Fruit fly (Drosophila melanogaster) whole organism, larva: ENCODE data around the gene CG6700.

Source experiments
- noc ChIP-seq: fragments of 200-800 bp; sonication (Bioruptor generic); optimal IDR thresholded peaks from 3 replicates; lab custom pipeline; 2019; ENCODE audit warnings: missing biosample characterization, mild to moderate bottlenecking, missing genetic modification characterization, moderate library complexity

Gene CG6700

DNA sequence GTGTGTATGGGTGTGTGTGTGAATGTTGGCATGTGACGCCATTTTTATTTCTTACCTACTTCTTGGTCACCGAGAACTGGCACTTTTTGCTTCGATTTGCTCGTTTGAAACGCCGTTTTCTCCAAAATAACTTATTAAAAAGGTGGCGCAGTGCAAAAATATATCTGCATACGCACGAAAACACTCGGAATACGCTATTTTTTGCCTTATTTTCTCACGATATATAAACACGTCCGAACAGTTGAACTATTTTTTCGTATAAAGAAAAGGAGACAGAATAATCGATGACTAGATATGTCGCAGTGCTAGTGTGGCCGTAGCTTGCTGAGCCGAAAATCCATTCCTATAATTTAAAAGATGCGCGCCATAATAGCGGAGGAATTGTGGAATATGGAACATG is at the start of gene CG6700:
TSS of gene CG6700 (minus strand) at position 272 of the 400 bp plus-strand sequence.
- no peak for TF ChIP-seq noc (tag; lab: Kevin White, UChicago)

DNA sequence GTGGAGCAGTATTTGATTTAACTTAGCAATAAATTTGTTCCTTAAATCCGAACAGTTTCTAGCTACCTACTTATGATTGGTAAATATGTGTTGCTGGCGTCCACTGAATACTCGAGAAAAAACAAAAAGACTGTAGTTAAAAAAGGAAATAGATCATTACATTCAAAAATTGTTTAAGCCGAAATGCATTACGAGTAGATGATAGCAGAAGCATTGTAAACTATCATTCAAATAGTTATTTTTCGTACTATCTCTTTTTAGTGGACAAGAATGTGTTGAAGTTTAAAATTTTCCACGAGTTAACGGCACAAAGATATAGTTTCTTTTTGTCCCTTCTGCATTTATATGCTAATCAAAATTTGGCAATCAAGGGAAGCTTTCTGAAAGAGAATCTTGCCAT is 46.4 kb upstream of the CG6700 start, which contains the start of gene CG14071:
TSS of gene CG14071 (minus strand) at position 101 of the 400 bp plus-strand sequence.
- TF ChIP-seq noc (tag; lab: Kevin White, UChicago): no peak

DNA sequence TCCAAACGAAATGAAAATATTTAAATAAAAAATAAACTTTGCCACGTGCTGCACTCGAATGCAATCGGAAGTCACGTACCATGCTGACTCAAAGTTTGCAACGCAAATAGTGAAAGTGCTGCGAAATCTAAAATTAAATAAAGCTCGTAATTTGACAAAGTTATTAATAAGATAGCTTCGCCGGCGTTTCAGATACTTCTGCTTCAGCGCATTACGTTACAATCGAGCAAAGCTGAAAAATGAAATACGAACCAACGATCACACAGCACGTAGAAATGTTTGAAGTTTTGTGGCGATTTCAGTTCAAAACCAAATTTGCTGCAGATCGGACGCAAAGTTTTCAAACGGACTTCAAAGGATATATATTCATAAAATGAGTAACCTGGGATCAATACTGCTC is 27.5 kb upstream of the CG6700 start, which contains the start of gene CG12517:
TSS of gene CG12517 (plus strand) at position 301 of the 400 bp plus-strand sequence.
- TF ChIP-seq noc (tag; lab: Kevin White, UChicago): no peak

- TF ChIP-seq noc (tag; lab: Kevin White, UChicago): no peak
Observed at dm6 chr2L:10858064-10859047, 16.0 kb upstream of the CG6700 start, which contains the start of the genes aurB and Stam. Gene aurB, minus strand, starts transcription at chr2L:10858094. Gene Stam, plus strand, starts transcription at chr2L:10858536.

- TF ChIP-seq noc (tag; lab: Kevin White, UChicago): peak; percentile 4
Observed at dm6 chr2L:10856328-10856942, 14.0 kb upstream of the CG6700 start, which contains the start of gene Dnz1. Gene Dnz1, minus strand, starts transcription at chr2L:10856644.

DNA sequence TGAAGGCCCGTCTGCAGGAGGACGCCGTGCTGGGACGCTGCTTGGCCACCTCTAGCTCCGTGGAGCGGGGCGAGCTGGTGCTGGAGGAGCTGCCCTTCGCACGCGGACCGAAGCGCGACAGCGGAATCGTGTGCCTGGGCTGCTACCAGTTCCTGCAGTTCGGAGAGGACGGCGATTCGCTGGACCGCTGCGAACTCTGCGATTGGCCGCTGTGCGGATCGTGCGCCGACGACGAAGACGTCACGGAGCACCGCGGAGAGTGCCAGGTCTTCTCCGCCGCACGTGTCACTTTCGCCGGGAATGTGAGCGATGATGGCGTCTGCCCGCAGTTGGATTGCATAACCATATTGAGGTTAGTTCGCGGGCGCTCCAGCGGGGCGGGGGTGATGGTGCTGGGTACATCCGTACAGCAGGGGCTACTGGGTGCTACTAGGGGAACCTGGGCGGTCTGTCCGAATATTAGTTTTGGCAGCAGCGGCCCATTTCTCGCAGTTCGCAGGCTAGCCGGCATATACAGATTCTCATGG is 9.0 kb upstream of the CG6700 start:
- TF ChIP-seq noc (tag; lab: Kevin White, UChicago): no peak

DNA sequence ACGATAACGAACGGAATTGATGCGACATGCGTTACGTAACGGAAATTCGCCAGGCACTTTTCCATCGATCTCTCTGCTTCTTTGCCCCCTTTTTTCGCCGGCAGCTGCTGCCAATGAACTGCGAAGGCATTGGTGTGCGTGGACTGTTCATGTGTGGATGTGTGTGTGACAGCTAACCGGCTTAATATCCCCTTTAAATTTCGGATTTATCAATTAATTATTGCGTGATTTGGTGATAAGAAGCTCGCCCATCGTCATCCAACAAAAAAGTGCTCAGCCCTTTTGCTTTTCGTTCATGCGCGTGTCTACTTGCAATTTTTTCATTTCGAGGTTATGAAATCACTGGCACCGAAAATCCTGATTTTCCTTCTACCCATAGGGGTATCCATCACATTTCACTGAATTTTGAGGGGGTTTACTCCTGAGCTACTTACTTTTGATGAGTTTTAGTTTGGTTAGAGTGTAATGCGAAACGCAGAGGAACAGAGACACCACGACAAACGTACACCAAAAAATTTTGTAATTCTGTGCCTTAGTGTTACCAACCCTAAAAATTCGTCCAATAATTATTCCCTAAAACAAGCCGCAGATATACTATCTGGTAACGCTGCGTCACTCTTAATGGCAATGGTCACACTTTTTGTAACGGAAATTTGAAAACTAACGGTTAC is 8.1 kb upstream of the CG6700 start, which contains the start of gene porin:
TSS of gene porin (minus strand) at position 529 of the 671 bp plus-strand sequence.
- peak; percentile 25 for TF ChIP-seq noc (tag; lab: Kevin White, UChicago)

DNA sequence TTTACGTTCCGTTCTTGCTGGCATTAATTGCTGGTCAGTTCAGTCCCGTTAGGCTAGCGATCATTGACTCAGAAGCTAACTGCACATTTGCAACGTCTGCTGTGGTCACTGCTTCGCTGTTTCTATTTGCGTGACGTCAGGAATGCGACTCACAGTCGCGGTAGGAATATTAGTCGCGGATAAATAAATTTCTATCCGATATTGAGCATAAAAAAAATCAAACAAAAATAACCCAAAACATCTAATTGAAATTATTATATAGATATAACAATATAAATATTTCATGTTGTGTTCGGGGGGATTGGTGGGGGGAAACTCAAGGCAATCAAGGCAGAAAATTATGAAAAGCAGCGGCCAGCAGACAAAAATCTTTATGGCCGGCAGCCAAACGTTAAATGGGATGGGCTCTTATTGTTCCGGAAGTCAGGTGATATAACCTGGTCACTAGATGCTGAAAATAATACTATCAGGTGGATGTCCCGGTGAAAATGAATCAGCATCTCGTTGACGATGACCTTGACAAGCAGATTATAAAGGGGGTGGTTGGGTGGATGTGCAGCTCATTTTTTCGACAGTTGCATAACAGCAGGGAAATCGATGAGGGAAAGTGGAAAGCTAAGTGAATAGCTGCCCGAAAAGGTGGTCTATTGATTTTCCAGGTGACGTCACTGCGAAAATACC is 7.3 kb upstream of the CG6700 start, which contains the start of gene SmydA-3:
TSS of gene SmydA-3 (plus strand) at position 631 of the 681 bp plus-strand sequence.
- no peak for TF ChIP-seq noc (tag; lab: Kevin White, UChicago)

DNA sequence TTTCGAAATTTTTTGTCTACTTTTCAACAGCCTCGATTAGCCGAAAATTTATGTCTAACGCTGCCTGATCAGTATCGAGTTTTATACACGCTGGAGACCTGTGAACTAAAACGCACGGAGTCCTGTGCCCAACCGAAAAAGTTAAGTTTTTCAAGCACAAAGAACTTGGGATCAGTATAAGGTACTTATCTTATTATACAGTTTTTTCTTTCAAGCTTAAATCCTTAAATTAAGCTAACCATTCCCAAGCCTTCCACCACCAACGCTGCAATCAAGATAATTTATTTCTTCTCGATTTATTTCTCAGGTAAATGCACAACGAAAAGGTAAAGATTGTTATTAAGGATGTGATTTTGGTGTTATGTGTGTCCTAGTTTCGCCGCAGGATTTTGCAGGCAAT is 4.5 kb upstream of the CG6700 start, which contains the start of gene Porin2:
TSS of gene Porin2 (minus strand) at position 101 of the 400 bp plus-strand sequence.
- no peak for TF ChIP-seq noc (tag; lab: Kevin White, UChicago)

DNA sequence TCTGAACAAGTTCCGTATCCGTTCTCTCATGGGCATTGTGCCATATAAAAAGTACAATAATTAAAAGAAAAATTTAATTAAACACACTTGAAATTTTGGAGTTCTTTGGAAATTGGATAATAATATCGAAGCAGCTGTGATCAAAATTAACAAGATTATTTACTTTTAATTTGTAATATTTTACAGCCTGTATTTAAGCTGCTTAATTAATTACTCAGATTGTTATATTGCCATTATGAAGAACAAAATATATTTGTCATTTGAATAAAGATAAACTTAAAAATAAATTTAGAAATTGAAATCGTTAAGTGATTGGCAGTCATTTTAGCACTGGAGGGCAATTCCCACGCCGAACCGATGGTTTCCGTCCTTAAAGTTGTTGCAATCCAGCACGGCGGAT is 3.2 kb upstream of the CG6700 start, which contains the start of the genes CG17139 and CG17140:
TSS of gene CG17139 (minus strand) at position 101 of the 400 bp plus-strand sequence.
TSS of gene CG17140 (minus strand) at position 101 of the 400 bp plus-strand sequence.
- no peak for TF ChIP-seq noc (tag; lab: Kevin White, UChicago)

DNA sequence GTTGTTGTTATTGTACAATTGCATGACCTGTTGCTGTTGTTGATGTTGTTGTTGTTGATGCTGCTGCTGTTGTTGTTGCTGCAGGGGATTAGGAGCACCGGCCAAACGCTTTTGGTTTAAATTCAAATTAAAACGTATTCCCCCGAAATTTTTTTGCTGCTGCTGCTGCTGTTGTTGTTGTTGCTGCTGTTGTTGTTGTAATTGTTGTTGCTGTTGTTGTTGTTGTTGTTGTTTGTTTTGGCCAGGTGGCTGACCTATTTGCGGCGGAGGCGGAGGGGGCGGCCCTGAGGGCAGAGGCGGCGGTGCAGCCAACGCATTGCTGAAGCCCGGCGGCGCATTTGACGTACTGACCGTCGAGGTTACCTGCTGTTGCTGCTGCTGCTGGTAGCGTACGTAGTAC is 778 bp downstream of the CG6700 start:
- no peak for TF ChIP-seq noc (tag; lab: Kevin White, UChicago)

DNA sequence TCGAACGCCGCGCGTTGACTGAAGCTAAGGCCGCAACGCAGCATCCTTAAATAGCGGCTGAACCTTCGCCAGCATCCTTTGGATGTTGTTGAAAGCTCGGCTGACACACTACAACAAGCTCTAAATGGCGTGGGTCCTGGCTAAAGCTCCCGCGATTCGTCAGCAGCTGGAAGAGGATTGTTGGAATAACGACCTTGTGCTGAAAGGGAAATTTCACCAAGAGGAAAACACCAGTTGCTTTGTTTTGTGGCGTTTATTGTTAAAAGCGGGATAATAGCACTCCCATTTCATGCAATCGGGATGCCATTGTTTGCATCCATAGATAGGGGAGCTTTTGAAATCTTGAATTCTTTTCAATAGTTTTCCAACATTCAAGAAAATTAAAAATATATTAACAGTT is 4.9 kb downstream of the CG6700 start, which contains the start of gene Nos:
TSS of gene Nos (minus strand) at position 21 of the 400 bp plus-strand sequence.
- no peak for TF ChIP-seq noc (tag; lab: Kevin White, UChicago)

DNA sequence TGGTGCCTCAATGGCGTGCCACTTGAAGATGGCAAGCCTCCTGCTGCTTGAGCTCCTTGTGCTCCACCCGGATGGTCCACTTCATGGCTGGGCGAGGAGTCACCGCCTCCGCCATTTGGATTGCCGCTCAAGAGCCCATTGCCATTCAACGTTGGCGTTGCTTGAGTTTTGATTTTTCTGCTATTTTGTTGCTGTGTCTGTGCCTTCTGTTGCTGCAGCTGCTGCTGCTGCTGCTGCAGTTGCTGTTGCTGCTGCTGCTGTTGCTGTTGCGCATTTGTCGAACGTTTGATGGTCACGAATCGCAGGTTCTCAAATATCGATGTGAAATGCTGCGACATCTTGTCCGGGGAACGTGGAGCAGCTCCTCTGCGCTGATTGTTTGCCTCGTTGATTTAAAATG is 10.8 kb downstream of the CG6700 start:
- TF ChIP-seq noc (tag; lab: Kevin White, UChicago): no peak

dm6 chr2L:10822620-10823019 is 19.8 kb downstream of the CG6700 start:
- no peak for TF ChIP-seq noc (tag; lab: Kevin White, UChicago)
